Worm (Caenorhabditis elegans) whole organism, mixed stage, embryonic: Measurements from ENCODE around the gene F48F7.6.

ENCODE experiments used
- blmp-1 ChIP-seq: fragments of 150-350 bp; optimal IDR thresholded peaks from 2 replicates; lab custom pipeline; 2014; ENCODE audit warnings: missing biosample characterization, missing genetic modification characterization
- lsy-2 ChIP-seq: fragments of 150-350 bp; optimal IDR thresholded peaks from 2 replicates; lab custom pipeline; 2014; ENCODE audit warnings: missing biosample characterization, missing genetic modification characterization
- nhr-237 ChIP-seq: fragments of 150-350 bp; optimal IDR thresholded peaks from 2 replicates; lab custom pipeline; 2014; ENCODE audit warnings: missing biosample characterization, missing genetic modification characterization
- nhr-28 ChIP-seq: fragments of 150-350 bp; optimal IDR thresholded peaks from 2 replicates; lab custom pipeline; 2014; ENCODE audit warnings: missing biosample characterization, missing genetic modification characterization
- nhr-76 ChIP-seq: sonication (generic microtip); optimal IDR thresholded peaks from 2 replicates; lab custom pipeline; 2017; ENCODE audit warnings: missing biosample characterization, missing genetic modification characterization
- pha-4 ChIP-seq: fragments of 150-350 bp; optimal IDR thresholded peaks from 2 replicates; lab custom pipeline; 2018; ENCODE audit warnings: missing biosample characterization, missing genetic modification reagents, missing genetic modification characterization
- sem-2 ChIP-seq: fragments of 200-800 bp; sonication (Bioruptor generic); optimal IDR thresholded peaks from 2 replicates; lab custom pipeline; 2018; ENCODE audit warnings: mild to moderate bottlenecking, missing genetic modification characterization, missing compliant biosample characterization
- snpc-4 ChIP-seq: fragments of 150-350 bp; optimal IDR thresholded peaks from 2 replicates; lab custom pipeline; 2014; ENCODE audit warnings: missing biosample characterization, missing genetic modification characterization
- unc-39 ChIP-seq: fragments of 150-350 bp; optimal IDR thresholded peaks from 2 replicates; lab custom pipeline; 2014; ENCODE audit warnings: missing biosample characterization, missing genetic modification characterization
- unc-62 ChIP-seq: fragments of 150-350 bp; optimal IDR thresholded peaks from 2 replicates; lab custom pipeline; 2014; ENCODE audit warnings: missing biosample characterization, missing genetic modification reagents, missing genetic modification characterization

DNA sequence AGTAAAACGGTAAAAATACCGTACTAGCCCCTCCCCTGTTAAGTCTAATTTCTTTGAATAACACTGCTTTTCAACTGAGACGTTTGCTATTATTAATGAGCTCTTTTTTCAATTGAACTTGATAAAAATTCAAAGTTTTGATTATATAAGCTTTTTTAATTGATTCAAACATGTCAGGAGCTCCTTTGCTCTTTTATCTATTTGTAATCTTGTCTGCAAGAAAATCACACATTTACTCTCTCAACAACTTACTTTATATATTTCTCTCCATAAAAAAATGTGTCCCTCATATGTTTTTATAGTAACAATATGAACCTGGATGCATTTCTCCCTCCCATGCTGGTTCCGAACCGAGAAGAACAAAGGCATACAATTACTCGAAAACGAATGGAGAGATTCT lies 42.7 kb downstream of the F48F7.6 start, which contains the start of gene C04C11.1:
- no peak for TF ChIP-seq unc-62
- no peak for TF ChIP-seq nhr-76 (tag; lab: Kevin White, UChicago)
- no peak for TF ChIP-seq pha-4 (tag; lab: Kevin White, UChicago)
- no peak for TF ChIP-seq sem-2
- TF ChIP-seq nhr-28 (tag; lab: Kevin White, UChicago): no peak
- TF ChIP-seq snpc-4 (tag; lab: Kevin White, UChicago): no peak
- no peak for TF ChIP-seq nhr-237 (tag; lab: Kevin White, UChicago)
- TF ChIP-seq unc-39: no peak
- TF ChIP-seq blmp-1 (tag; lab: Kevin White, UChicago): no peak
- no peak for TF ChIP-seq lsy-2
